Worm (Caenorhabditis elegans) whole organism, L3 larva: ENCODE measurements around the gene mdf-1.

Experiments used
- R02D3.7 ChIP-seq: fragments of 150-350 bp; optimal IDR thresholded peaks from 2 replicates; lab custom pipeline; 2014; ENCODE audit warnings: missing biosample characterization, missing genetic modification characterization
- pha-4 ChIP-seq: fragments of 150-350 bp; optimal IDR thresholded peaks from 2 replicates; lab custom pipeline; 2014; ENCODE audit warnings: missing biosample characterization, missing genetic modification reagents, missing genetic modification characterization

DNA sequence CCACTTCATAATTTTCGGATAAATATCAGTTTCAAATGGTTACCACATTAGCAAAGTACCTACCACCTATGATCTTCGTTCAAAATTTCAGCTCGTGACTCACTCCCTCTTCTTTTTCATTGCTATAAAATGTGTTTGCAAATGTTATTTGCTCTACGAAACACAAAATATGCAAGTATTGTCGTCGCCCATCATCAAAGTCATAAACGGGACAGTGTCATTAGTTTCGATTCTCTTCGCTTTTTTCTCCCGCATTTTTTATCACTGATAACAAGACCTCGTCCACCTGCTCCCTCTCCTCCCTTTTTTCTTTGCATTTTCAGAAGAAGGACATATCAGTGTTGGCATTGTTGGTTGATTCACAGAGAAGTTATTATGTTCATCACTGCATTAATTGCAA, 17.6 kb downstream of the mdf-1 start, which contains the start of gene C50F4.1:
- no peak for TF ChIP-seq pha-4 (tag; lab: Kevin White, UChicago)
- no peak for TF ChIP-seq R02D3.7
